Fruit fly (Drosophila melanogaster): ENCODE results near the gene nebu.

The nebu gene

dm6 chr3L:12792933-12793448 is 49.9 kb downstream of the nebu start (continued):
- TF ChIP-seq cas (GFP tag; IDR thresholded peaks at IDR 0.05) (no peak), dpn (GFP tag; optimal IDR thresholded peaks at IDR 0.05) (peak; percentile 49 to 55), Nf-YC (tag; optimal IDR thresholded peaks at IDR 0.05) (peak; percentile 63), CG12071 (GFP tag; optimal IDR thresholded peaks at IDR 0.05) (peak; percentile 6), CG2120 (GFP tag; optimal IDR thresholded peaks at IDR 0.05) (peak; percentile 73), Hr51 (GFP tag; optimal IDR thresholded peaks at IDR 0.05) (peak in 1 of 2 experiments; percentile 79), Camta (GFP tag; optimal IDR thresholded peaks at IDR 0.05) (peak; percentile 48), bsh (GFP tag; optimal IDR thresholded peaks at IDR 0.05) (peak; percentile 58 to 69), CG9437 (GFP tag; optimal IDR thresholded peaks at IDR 0.05) (peak; percentile 52), lilli (GFP tag; optimal IDR thresholded peaks at IDR 0.05) (peak; percentile 60), Pdp1 (GFP tag; optimal IDR thresholded peaks at IDR 0.05) (peak; percentile 14 to 62), CG11456 (GFP tag; IDR thresholded peaks at IDR 0.05) (0 out of 3 replicates have a peak, but pooled peaks have one; percentile 44), grau (tag; optimal IDR thresholded peaks at IDR 0.05) (peak; percentile 82), CG2875 (GFP tag; optimal IDR thresholded peaks at IDR 0.05) (peak; percentile 9), gt (GFP tag; IDR thresholded peaks at IDR 0.05) (no peak), hkb (optimal IDR thresholded peaks at IDR 0.05) (no peak), hkb (GFP tag; IDR thresholded peaks at IDR 0.05) (peak; percentile 69), CG9609 (GFP tag; optimal IDR thresholded peaks at IDR 0.05) (peak; percentile 0), Bteb2 (GFP tag; optimal IDR thresholded peaks at IDR 0.05) (peak; percentile 40), CG3281 (GFP tag; optimal IDR thresholded peaks at IDR 0.05) (peak; percentile 72), inv (GFP tag; IDR thresholded peaks at IDR 0.05; ENCODE audit: partially characterized antibody) (no peak), CG4854 (GFP tag; optimal IDR thresholded peaks at IDR 0.05) (peak; percentile 23), p53 (GFP tag; optimal IDR thresholded peaks at IDR 0.05) (no peak), CG11695 (GFP tag; IDR thresholded peaks at IDR 0.05) (peak; percentile 92), CG3847 (GFP tag; IDR thresholded peaks at IDR 0.05) (peak; percentile 47), lola (GFP tag; optimal IDR thresholded peaks at IDR 0.05) (peak in 1 of 3 experiments; percentile 48), NC2β (GFP tag; optimal IDR thresholded peaks at IDR 0.05) (peak; percentile 1), ttk (GFP tag; IDR thresholded peaks at IDR 0.05) (no peak), CG8924 (tag; optimal IDR thresholded peaks at IDR 0.05) (peak; percentile 75), CG16815 (GFP tag; optimal IDR thresholded peaks at IDR 0.05) (no peak), Fer3 (tag; optimal IDR thresholded peaks at IDR 0.05) (peak; percentile 76), CG6854 (GFP tag; optimal IDR thresholded peaks at IDR 0.05) (peak; percentile 49), CG17385 (GFP tag; optimal IDR thresholded peaks at IDR 0.05) (peak; percentile 53), bcd (GFP tag; optimal IDR thresholded peaks at IDR 0.05) (peak; percentile 44), lab (GFP tag; optimal IDR thresholded peaks at IDR 0.05) (peak; percentile 66), CG15514 (GFP tag; optimal IDR thresholded peaks at IDR 0.05) (peak; percentile 6), GATAe (GFP tag; conservative IDR thresholded peaks at IDR 0.05) (no peak), Chrac-16 (GFP tag; optimal IDR thresholded peaks at IDR 0.05) (peak; percentile 47), Hey (tag; optimal IDR thresholded peaks at IDR 0.05) (no peak), wor (GFP tag; IDR thresholded peaks at IDR 0.05) (0 out of 2 replicates have a peak, but pooled peaks have one; percentile 28), YL-1 (GFP tag; optimal IDR thresholded peaks at IDR 0.05) (no peak), CG17361 (GFP tag; IDR thresholded peaks at IDR 0.05) (peak; percentile 76), CG14441 (GFP tag; IDR thresholded peaks at IDR 0.05) (0 out of 2 replicates have a peak, but pooled peaks have one; percentile 32), dmrt11E (tag; optimal IDR thresholded peaks at IDR 0.05) (peak; percentile 24), bab2 (GFP tag; optimal IDR thresholded peaks at IDR 0.05) (peak; percentile 50), CG4424 (GFP tag; optimal IDR thresholded peaks at IDR 0.05) (peak; percentile 58), oc (tag; optimal IDR thresholded peaks at IDR 0.05) (peak; percentile 52), gcm (GFP tag; optimal IDR thresholded peaks at IDR 0.05) (peak; percentile 75), Dll (GFP tag; IDR thresholded peaks at IDR 0.05; ENCODE audit: partially characterized antibody) (no peak)
